Worm (Caenorhabditis elegans) whole organism, dauer: Measurements from ENCODE around the gene K09F6.6.

Source experiments
- unc-62 ChIP-seq: sonication (generic microtip); optimal IDR thresholded peaks from 2 replicates; lab custom pipeline; 2017; ENCODE audit warnings: missing biosample characterization, missing genetic modification reagents, missing genetic modification characterization

Gene K09F6.6

ce11 chrII:2279263-2279662 is at the start of gene K09F6.6:
K09F6.6 (minus strand) TSS chrII:2279305.
- TF ChIP-seq unc-62 (GFP tag; lab: Kevin White, UChicago), result no peak

ce11 chrII:2324956-2325355 is 45.9 kb upstream of the K09F6.6 start, which contains the start of gene ZK1240.11:
ZK1240.11 (plus strand) TSS chrII:2325256.
- no peak for TF ChIP-seq unc-62 (GFP tag; lab: Kevin White, UChicago)

- no peak for TF ChIP-seq unc-62 (GFP tag; lab: Kevin White, UChicago)
Observed at ce11 chrII:2322857-2323518, 43.9 kb upstream of the K09F6.6 start, which contains the start of the genes ZK1240.6 and ZK1240.2. ZK1240.6 (minus strand) TSS chrII:2322907. ZK1240.2 (plus strand) TSS chrII:2323376.

DNA sequence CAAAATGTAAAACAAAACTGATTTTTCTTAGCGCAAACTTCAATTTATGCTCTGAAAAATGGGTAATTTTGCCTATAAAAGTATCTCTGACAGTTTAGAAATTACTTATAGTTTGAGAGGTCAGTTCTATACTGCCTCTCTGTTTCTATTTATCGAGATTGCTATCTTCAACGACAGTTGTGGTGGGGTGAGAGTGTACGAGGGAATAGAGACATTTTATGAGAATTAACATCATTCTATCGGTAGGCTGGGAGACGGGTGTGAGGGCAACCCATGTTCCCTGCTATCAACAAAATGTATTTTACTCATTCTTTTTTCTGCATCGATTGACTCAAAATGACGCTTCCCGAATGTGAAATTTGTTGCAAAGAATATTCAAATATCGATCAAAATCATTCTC is 41.0 kb upstream of the K09F6.6 start, which contains the start of gene ZK1240.3:
TSS of gene ZK1240.3 (plus strand) at position 238 of the 400 bp plus-strand sequence.
- TF ChIP-seq unc-62 (GFP tag; lab: Kevin White, UChicago), result no peak

DNA sequence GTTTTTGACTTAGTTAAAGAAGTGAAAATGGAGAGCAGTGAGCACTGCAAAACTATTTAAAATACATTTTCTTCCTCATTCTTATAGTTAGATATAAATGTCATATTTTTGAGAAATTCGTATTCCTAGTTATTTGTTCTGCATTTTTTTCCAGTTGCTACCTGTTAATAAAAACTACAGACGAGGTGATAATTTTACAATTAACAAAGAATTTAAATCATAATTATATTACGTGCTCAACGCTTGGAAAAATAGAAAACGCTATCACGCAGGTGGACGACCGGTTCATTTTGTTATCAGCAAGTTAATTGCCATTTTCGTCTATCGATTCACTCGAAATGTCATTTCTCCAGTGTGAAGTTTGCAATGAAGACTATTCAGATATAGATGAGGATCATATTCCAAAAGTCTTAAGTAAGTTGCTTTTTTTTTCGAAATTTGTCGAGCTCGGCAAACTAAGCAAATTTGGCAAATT is 38.8 kb upstream of the K09F6.6 start, which contains the start of the genes ZK1240.5 and ZK1240.9:
TSS of gene ZK1240.5 (minus strand) at position 51 of the 475 bp plus-strand sequence.
TSS of gene ZK1240.9 (plus strand) at position 307 of the 475 bp plus-strand sequence.
- TF ChIP-seq unc-62 (GFP tag; lab: Kevin White, UChicago), result no peak

ce11 chrII:2312747-2313146 is 33.6 kb upstream of the K09F6.6 start, which contains the start of the genes trim-21 and B0281.1:
trim-21 (minus strand) TSS chrII:2312847.
B0281.1 (plus strand) TSS chrII:2313067.
- TF ChIP-seq unc-62 (GFP tag; lab: Kevin White, UChicago), result no peak

- no peak for TF ChIP-seq unc-62 (GFP tag; lab: Kevin White, UChicago)
Observed at ce11 chrII:2306741-2307140, 27.6 kb upstream of the K09F6.6 start, which contains the start of gene B0281.3. B0281.3 (plus strand) TSS chrII:2307041.

ce11 chrII:2305507-2305906 is 26.4 kb upstream of the K09F6.6 start:
- no peak for TF ChIP-seq unc-62 (GFP tag; lab: Kevin White, UChicago)

DNA sequence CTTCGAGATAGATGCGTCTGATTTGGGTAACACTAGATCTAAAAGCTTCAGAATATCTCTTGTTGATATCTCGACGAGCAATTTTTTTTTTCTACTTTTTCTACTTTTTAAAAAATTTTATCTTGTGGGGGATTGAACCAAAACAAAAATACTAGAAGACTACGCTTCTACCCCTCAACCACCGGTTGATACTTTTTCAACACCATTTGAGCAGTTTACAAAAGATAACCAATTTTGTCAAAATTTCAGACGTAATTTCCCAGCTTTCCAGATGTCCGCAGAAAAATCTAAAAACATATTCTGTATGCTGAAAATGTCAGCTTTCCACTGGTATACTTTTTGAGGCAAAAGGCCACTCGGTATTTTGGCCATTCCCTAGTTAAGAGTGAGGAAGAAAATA is 25.5 kb upstream of the K09F6.6 start:
- no peak for TF ChIP-seq unc-62 (GFP tag; lab: Kevin White, UChicago)

DNA sequence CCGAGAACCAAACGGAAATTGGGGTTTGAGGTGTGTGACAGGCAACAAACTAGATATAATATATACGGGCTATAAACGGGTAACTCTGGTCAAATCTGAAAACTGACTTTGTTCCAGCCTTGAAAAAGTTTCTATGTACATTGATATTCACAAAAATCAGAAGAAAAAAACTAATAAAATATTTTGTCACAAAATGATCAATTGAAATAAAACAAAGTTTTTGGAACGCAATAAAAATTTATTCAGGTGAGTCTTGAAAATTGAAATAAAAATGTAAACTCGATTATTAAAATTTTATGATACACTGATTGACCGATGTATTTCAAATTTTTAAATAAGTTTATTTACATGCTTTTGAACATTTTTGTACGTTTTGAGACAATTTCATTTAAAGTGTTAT is 23.2 kb upstream of the K09F6.6 start, which contains the start of gene B0281.6:
TSS of gene B0281.6 (minus strand) at position 101 of the 400 bp plus-strand sequence.
- no peak for TF ChIP-seq unc-62 (GFP tag; lab: Kevin White, UChicago)

DNA sequence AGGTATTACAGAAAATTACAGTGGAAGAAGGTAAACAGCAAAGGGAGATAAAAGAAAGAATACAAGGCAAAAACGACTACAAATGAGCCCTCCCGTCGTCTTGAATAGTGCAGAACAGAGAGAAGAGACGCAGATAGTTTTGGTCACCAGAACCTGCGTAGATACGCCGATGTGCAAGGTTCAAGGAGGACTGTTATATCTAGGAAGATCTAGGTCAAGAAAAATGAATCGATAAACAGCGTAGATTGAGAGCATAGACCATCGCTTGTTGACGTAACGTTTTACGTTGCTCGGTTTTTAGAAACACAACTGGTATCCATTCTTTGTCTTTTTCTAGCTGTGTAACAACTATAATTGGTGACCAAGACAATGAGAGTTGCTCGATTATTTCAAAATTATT is 21.8 kb upstream of the K09F6.6 start, which contains the start of gene B0281.5:
TSS of gene B0281.5 (minus strand) at position 101 of the 400 bp plus-strand sequence.
- TF ChIP-seq unc-62 (GFP tag; lab: Kevin White, UChicago), result no peak

DNA sequence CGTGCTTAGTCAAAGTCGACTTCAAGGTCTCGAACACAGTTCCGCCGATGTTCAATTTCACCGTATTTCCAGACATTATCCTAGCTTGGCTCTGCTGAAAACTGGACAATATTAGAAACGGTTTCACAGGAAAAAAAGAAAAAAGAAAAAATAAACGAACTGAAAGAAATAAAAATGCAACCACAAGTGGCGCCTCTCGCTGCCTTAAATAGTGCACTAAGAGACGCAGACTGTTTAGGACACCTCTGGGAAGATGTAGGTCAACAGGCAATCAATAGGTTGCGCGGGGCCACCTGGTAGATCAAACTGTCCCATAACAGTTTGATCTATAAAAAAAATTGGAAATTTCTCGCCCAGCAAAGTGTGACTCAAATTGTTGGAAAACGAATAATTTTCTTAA is 19.6 kb upstream of the K09F6.6 start, which contains the start of gene B0281.4:
TSS of gene B0281.4 (minus strand) at position 101 of the 400 bp plus-strand sequence.
- TF ChIP-seq unc-62 (GFP tag; lab: Kevin White, UChicago), result no peak

- TF ChIP-seq unc-62 (GFP tag; lab: Kevin White, UChicago), result no peak
Observed at ce11 chrII:2295817-2296315, 16.8 kb upstream of the K09F6.6 start, which contains the start of gene fbxc-25. fbxc-25 (minus strand) TSS chrII:2296265.

ce11 chrII:2292549-2292948 is 13.4 kb upstream of the K09F6.6 start:
- TF ChIP-seq unc-62 (GFP tag; lab: Kevin White, UChicago), result no peak

DNA sequence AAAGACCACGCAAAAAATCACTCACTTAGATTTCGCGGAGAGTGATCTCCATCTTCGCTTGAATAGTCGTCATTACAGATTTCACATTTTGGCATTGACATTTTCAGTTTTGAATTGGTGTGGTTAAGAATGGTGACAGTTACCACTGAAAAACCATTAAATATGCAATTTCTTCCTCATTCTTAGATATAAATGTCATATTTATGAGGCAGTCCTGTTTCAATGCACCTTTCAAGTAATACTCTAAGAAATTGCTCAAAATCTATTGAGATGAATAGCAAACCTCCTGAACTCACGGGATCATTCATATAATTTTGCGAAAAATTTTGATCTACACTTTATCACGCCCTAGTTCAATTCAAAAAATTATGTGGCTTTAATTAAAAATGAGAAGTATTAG is 12.9 kb upstream of the K09F6.6 start, which contains the start of gene K09F6.7:
TSS of gene K09F6.7 (minus strand) at position 101 of the 400 bp plus-strand sequence.
- no peak for TF ChIP-seq unc-62 (GFP tag; lab: Kevin White, UChicago)

ce11 chrII:2289441-2289840 is 10.3 kb upstream of the K09F6.6 start:
- no peak for TF ChIP-seq unc-62 (GFP tag; lab: Kevin White, UChicago)
